Worm (Caenorhabditis elegans): ENCODE data around the gene C31H1.2.
A peak's percentile ranks its signal among the peaks of the same experiment; 100 is the strongest.

C31H1.2 gene

DNA sequence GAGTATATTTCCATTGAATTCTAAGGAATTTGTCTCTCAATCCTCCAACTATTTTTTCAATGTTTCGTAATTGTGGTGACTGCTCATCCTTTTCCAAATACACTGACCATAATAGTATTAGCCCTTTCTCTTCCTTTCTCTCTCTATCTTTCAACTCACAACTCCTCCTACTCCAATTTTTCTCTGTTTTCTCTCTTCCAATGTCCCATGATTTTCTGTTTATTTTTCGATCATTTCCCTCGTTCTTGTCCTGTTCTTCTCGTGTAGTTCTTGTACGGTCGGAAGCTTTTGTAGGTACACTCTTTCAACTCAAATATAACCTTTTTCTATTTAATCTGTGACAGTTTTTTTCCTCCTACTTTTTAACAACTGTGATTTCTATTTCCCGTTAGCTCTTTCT lies 30.9 kb downstream of the C31H1.2 start:
- no peak for TF ChIP-seq nhr-76 (tag; optimal IDR thresholded peaks at IDR 0.05)
- TF ChIP-seq nhr-11 (tag; optimal IDR thresholded peaks at IDR 0.05), result no peak
- TF ChIP-seq unc-130 (tag; optimal IDR thresholded peaks at IDR 0.05), result no peak
- TF ChIP-seq fkh-10 (GFP tag; optimal IDR thresholded peaks at IDR 0.05), result no peak
- TF ChIP-seq nhr-12 (tag; optimal IDR thresholded peaks at IDR 0.05), result no peak
- TF ChIP-seq pqm-1 (tag; optimal IDR thresholded peaks at IDR 0.05), result no peak
- TF ChIP-seq C16A3.4 (tag; optimal IDR thresholded peaks at IDR 0.05), result no peak
- TF ChIP-seq nhr-20 (tag; optimal IDR thresholded peaks at IDR 0.05), result peak; percentile 35
- TF ChIP-seq lin-14 (GFP tag; optimal IDR thresholded peaks at IDR 0.05), result peak; percentile 80
- no peak for TF ChIP-seq pax-3 (tag; optimal IDR thresholded peaks at IDR 0.05)
- TF ChIP-seq nhr-85 (tag), result peak; percentile 15
- TF ChIP-seq nhr-47 (tag; optimal IDR thresholded peaks at IDR 0.05), result no peak
- no peak for TF ChIP-seq rnt-1 (tag; optimal IDR thresholded peaks at IDR 0.05)
- no peak for TF ChIP-seq nhr-19 (GFP tag; conservative IDR thresholded peaks at IDR 0.05)
- no peak for TF ChIP-seq ztf-11 (tag; optimal IDR thresholded peaks at IDR 0.05)
- no peak for TF ChIP-seq elt-2 (tag; optimal IDR thresholded peaks at IDR 0.05)
- TF ChIP-seq nhr-237 (tag; optimal IDR thresholded peaks at IDR 0.05), result peak; percentile 4
- peak; percentile 34 for TF ChIP-seq snu-23 (GFP tag; optimal IDR thresholded peaks at IDR 0.05)
- no peak for TF ChIP-seq aha-1 (tag; optimal IDR thresholded peaks at IDR 0.05)
- TF ChIP-seq tbx-2 (tag; optimal IDR thresholded peaks at IDR 0.05), result peak; percentile 57
- TF ChIP-seq nhr-71 (tag; optimal IDR thresholded peaks at IDR 0.05), result peak; percentile 11
- no peak for TF ChIP-seq grh-1 (GFP tag; IDR thresholded peaks at IDR 0.05)
- no peak for TF ChIP-seq mef-2 (tag; optimal IDR thresholded peaks at IDR 0.05)
- TF ChIP-seq hpl-2 (GFP tag; optimal IDR thresholded peaks at IDR 0.05), result no peak
- TF ChIP-seq egl-13 (tag; optimal IDR thresholded peaks at IDR 0.05), result no peak
- no peak for TF ChIP-seq irx-1 (tag; optimal IDR thresholded peaks at IDR 0.05)
- no peak for TF ChIP-seq jun-1 (tag; optimal IDR thresholded peaks at IDR 0.05)
- peak in 1 of 2 experiments; percentile 37 for TF ChIP-seq lsy-2 (tag; optimal IDR thresholded peaks at IDR 0.05)
- peak; percentile 62 for TF ChIP-seq nhr-77 (tag; optimal IDR thresholded peaks at IDR 0.05)
- TF ChIP-seq dpl-1 (GFP tag; optimal IDR thresholded peaks at IDR 0.05), result peak in 1 of 3 experiments; percentile 16
- TF ChIP-seq efl-1 (optimal IDR thresholded peaks at IDR 0.05), result no peak
- no peak for TF ChIP-seq efl-1 (GFP tag; optimal IDR thresholded peaks at IDR 0.05 in 1 of 2)
- TF ChIP-seq ets-5 (GFP tag; IDR thresholded peaks at IDR 0.05), result no peak

DNA sequence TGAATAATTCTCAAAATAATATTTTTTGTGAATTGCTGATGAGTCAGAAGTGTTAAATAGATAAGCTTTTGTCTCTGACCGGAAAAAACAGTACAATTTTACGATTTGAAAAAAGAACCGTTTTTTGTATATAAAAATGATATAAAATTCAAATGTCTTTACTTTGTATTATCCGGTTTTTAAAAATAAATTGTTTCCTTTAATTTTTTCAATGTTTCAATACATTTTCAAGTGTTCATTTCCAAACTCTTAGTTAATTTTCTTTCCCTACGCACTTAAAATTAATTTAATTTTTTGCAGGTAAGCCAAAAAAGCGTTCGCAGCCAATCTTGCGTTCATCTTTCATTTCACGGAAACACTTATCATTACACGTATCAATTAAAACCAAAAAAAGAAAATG lies 33.4 kb downstream of the C31H1.2 start, which contains the start of gene egal-1:
TSS of gene egal-1 (plus strand) at position 301 of the 400 bp plus-strand sequence.
- no peak for TF ChIP-seq unc-62 (GFP tag; optimal IDR thresholded peaks at IDR 0.05)
- no peak for TF ChIP-seq snu-23 (GFP tag; optimal IDR thresholded peaks at IDR 0.05)
- no peak for TF ChIP-seq sox-4 (tag; optimal IDR thresholded peaks at IDR 0.05)
- TF ChIP-seq snpc-4 (tag; optimal IDR thresholded peaks at IDR 0.05), result no peak
- no peak for TF ChIP-seq tbx-2 (tag; optimal IDR thresholded peaks at IDR 0.05)
- no peak for TF ChIP-seq nhr-47 (tag; optimal IDR thresholded peaks at IDR 0.05)
- TF ChIP-seq elt-3 (tag; optimal IDR thresholded peaks at IDR 0.05), result no peak
- no peak for TF ChIP-seq egl-27 (tag; optimal IDR thresholded peaks at IDR 0.05)
- TF ChIP-seq irx-1 (tag; optimal IDR thresholded peaks at IDR 0.05), result no peak
- no peak for TF ChIP-seq elt-2 (tag; optimal IDR thresholded peaks at IDR 0.05)

DNA sequence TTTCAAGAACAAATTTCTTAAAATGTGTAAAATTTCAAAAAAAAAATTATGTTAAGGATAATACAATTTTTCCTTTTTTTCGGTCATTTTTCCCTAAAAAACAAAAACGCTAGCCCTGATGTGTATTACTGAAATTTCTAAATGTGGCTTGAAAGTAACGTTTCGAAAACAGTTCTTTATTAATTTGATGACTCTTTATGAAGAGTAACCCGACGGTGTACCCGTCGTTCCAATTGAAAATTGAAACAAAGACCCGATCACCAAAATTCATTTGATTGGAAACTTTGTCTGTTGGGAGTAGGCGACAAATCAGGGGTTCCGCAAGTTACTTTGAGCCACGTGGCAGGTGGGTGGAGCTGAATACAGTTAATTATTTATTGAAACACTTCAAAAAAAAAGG lies 41.7 kb downstream of the C31H1.2 start:
- TF ChIP-seq nhr-237 (tag; optimal IDR thresholded peaks at IDR 0.05) (no peak), tlp-1 (tag; optimal IDR thresholded peaks at IDR 0.05) (no peak), nhr-11 (tag; optimal IDR thresholded peaks at IDR 0.05) (no peak), elt-3 (tag; optimal IDR thresholded peaks at IDR 0.05) (no peak), isw-1 (GFP tag; IDR thresholded peaks at IDR 0.05) (no peak), fkh-8 (tag; optimal IDR thresholded peaks at IDR 0.05) (no peak), lsy-2 (tag; optimal IDR thresholded peaks at IDR 0.05) (no peak)
